Worm (Caenorhabditis elegans) whole organism, late embryonic: Measurements from ENCODE around the gene C33G8.2.

Experiments used
- ahr-1 ChIP-seq: sonication (generic microtip); optimal IDR thresholded peaks from 2 replicates; lab custom pipeline; 2016; ENCODE audit warnings: missing genetic modification characterization, missing compliant biosample characterization
- ama-1 ChIP-seq: fragments of 150-350 bp; optimal IDR thresholded peaks from 2 replicates; lab custom pipeline; 2014
- nhr-11 ChIP-seq: fragments of 150-350 bp; optimal IDR thresholded peaks from 2 replicates; lab custom pipeline; 2014; ENCODE audit warnings: missing biosample characterization, missing genetic modification characterization
- pha-4 ChIP-seq: fragments of 150-350 bp; optimal IDR thresholded peaks from 2 replicates; lab custom pipeline; 2018; ENCODE audit warnings: missing biosample characterization, missing genetic modification reagents, missing genetic modification characterization
- sox-4 ChIP-seq: sonication (generic microtip); optimal IDR thresholded peaks from 2 replicates; lab custom pipeline; 2017; ENCODE audit warnings: mild to moderate bottlenecking, missing genetic modification characterization, inconsistent platforms, missing compliant biosample characterization
- tbx-2 ChIP-seq: sonication (generic microtip); optimal IDR thresholded peaks from 2 replicates; lab custom pipeline; 2016; ENCODE audit warnings: missing genetic modification characterization, missing compliant biosample characterization

- TF ChIP-seq ahr-1 (tag; lab: Kevin White, UChicago) (no peak), nhr-11 (no peak), tbx-2 (no peak), ama-1 (lab: Kevin White, UChicago) (no peak), pha-4 (tag; lab: Kevin White, UChicago) (no peak), sox-4 (no peak)
Observed at ce11 chrV:6993999-6994398, 15.6 kb upstream of the C33G8.2 start.
